Worm (Caenorhabditis elegans): ENCODE results near the gene C15H11.11.

The C15H11.11 gene

DNA sequence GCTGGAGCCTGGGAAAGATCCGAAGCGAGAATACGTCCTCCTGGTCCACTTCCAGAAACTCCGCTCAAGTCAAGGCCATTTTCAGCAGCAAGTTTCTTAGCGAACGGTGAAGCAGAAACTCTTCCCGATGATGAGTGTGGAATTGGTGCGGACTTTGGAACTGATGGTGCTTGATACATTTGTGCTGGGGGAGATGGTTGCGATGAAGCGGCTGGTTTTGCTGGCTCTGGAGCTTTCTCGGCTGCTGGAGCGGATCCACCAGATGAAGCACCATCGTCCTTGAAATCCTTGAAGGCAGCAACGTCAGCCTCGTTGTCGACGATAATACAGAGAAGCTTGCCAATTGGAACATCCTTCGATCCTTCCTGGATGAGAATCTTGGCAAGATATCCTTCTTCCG lies 31.2 kb downstream of the C15H11.11 start:
- TF ChIP-seq ceh-82 (tag; optimal IDR thresholded peaks at IDR 0.05) (no peak), dmd-9 (GFP tag; IDR thresholded peaks at IDR 0.05) (no peak), lin-29 (GFP tag; IDR thresholded peaks at IDR 0.05) (no peak), set-16 (GFP tag; IDR thresholded peaks at IDR 0.05) (peak; percentile 51), lin-1 (GFP tag; IDR thresholded peaks at IDR 0.05) (no peak), unc-130 (GFP tag; optimal IDR thresholded peaks at IDR 0.05) (no peak), nhr-25 (tag; optimal IDR thresholded peaks at IDR 0.05; ENCODE audit: borderline replicate concordance, insufficient read depth) (no peak)

DNA sequence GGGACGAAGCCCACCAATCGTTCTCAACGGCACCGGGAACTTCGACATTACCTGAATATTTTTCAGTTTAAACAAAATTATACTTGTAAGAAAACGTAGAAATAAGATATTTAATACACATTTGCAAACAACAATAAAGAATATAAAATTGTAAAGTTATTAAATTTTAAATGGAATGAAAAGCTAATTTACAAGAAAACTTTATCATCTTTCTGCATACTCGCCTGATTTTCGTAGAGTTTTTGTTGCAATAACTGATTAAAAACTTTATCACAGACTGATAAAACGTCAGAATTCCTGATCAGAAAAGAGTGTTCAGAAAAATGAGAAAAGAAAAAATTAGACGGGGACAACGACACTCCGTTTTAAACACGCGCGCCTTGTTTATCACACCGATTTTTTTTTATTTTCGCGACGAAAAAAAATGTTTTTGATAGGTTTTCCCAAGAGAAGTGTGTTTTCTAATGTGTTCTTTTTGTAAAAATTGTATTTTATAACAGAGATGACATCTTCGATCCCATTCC lies 32.0 kb downstream of the C15H11.11 start, which contains the start of the genes dlat-1 and fntb-1:
dlat-1 (minus strand) TSS at position 51 of the 524 bp plus-strand sequence.
fntb-1 (plus strand) TSS at position 412 of the 524 bp plus-strand sequence.
- TF ChIP-seq zfp-2 (tag; optimal IDR thresholded peaks at IDR 0.05), result no peak
- peak; percentile 19 for TF ChIP-seq mes-2 (tag; optimal IDR thresholded peaks at IDR 0.05; ENCODE audit: poor library complexity, severe bottlenecking)
- peak; percentile 48 for TF ChIP-seq nhr-6 (tag; optimal IDR thresholded peaks at IDR 0.05)
- TF ChIP-seq ztf-7 (tag; optimal IDR thresholded peaks at IDR 0.05), result no peak
- TF ChIP-seq nhr-28 (tag; optimal IDR thresholded peaks at IDR 0.05), result peak; percentile 68
- TF ChIP-seq zip-11 (GFP tag; IDR thresholded peaks at IDR 0.05), result no peak
- no peak for TF ChIP-seq sdz-12 (GFP tag; optimal IDR thresholded peaks at IDR 0.05)
- no peak for TF ChIP-seq duxl-1 (tag; optimal IDR thresholded peaks at IDR 0.05; ENCODE audit: poor library complexity)
- no peak for TF ChIP-seq saeg-2 (GFP tag; IDR thresholded peaks at IDR 0.05)
- TF ChIP-seq ces-1 (GFP tag; optimal IDR thresholded peaks at IDR 0.05), result no peak
- TF ChIP-seq F37D6.2 (tag; optimal IDR thresholded peaks at IDR 0.05), result no peak
- TF ChIP-seq dmd-6 (GFP tag; IDR thresholded peaks at IDR 0.05), result peak; percentile 56
- TF ChIP-seq T20F7.1 (GFP tag; optimal IDR thresholded peaks at IDR 0.05), result peak; percentile 95
- no peak for TF ChIP-seq daf-12 (tag; optimal IDR thresholded peaks at IDR 0.05)
- no peak for TF ChIP-seq pha-4 (GFP tag; IDR thresholded peaks at IDR 0.05)
- no peak for TF ChIP-seq pha-4 (tag; optimal IDR thresholded peaks at IDR 0.05)
- TF ChIP-seq lin-38 (GFP tag; IDR thresholded peaks at IDR 0.05), result no peak
- no peak for TF ChIP-seq lin-29 (GFP tag; IDR thresholded peaks at IDR 0.05)
- peak; percentile 74 for TF ChIP-seq pqm-1 (tag; optimal IDR thresholded peaks at IDR 0.05)
- TF ChIP-seq daf-16 (GFP tag; optimal IDR thresholded peaks at IDR 0.05), result no peak
- peak; percentile 23 for TF ChIP-seq daf-16 (tag; optimal IDR thresholded peaks at IDR 0.05)
- TF ChIP-seq set-16 (GFP tag; IDR thresholded peaks at IDR 0.05), result no peak
- TF ChIP-seq F10B5.3 (tag; optimal IDR thresholded peaks at IDR 0.05), result no peak
- no peak for TF ChIP-seq ZK546.5 (tag; optimal IDR thresholded peaks at IDR 0.05)
- peak; percentile 24 for TF ChIP-seq dve-1 (tag; optimal IDR thresholded peaks at IDR 0.05; ENCODE audit: insufficient read depth)
- peak; percentile 44 for TF ChIP-seq hlh-11 (tag; optimal IDR thresholded peaks at IDR 0.05)
- no peak for TF ChIP-seq egl-27 (tag; optimal IDR thresholded peaks at IDR 0.05)
- no peak for TF ChIP-seq hlh-30 (tag; optimal IDR thresholded peaks at IDR 0.05; ENCODE audit: insufficient read depth)

DNA sequence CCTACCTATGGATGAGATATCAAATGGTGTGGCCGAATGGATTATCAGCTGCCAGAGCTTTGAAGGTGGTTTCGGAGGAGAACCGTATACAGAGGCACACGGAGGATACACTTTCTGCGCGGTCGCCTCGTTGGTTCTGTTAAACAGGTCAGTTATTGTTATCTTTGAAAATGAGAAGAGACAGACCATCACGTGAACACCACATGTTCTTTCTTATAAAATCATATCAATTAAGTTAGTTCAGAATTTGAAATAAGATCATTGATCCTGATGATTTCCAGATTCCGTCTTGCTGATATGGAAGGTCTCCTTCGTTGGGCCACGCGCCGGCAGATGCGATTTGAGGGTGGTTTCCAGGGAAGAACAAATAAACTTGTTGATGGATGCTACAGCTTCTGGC lies 33.4 kb downstream of the C15H11.11 start:
- TF ChIP-seq nhr-28 (tag; optimal IDR thresholded peaks at IDR 0.05), result peak; percentile 37
- TF ChIP-seq aly-2 (tag; optimal IDR thresholded peaks at IDR 0.05), result no peak
- TF ChIP-seq dmd-8 (GFP tag; IDR thresholded peaks at IDR 0.05), result no peak
- TF ChIP-seq zip-11 (GFP tag; IDR thresholded peaks at IDR 0.05), result no peak
- no peak for TF ChIP-seq spr-1 (tag; optimal IDR thresholded peaks at IDR 0.05)
- TF ChIP-seq mxl-2 (GFP tag; conservative IDR thresholded peaks at IDR 0.05), result peak; percentile 63; the same call in 1 of the 2 replicates
- no peak for TF ChIP-seq cey-2 (tag; optimal IDR thresholded peaks at IDR 0.05; ENCODE audit: borderline replicate concordance, insufficient read depth)
- peak; percentile 58 for TF ChIP-seq hlh-30 (tag; optimal IDR thresholded peaks at IDR 0.05; ENCODE audit: insufficient read depth)
- no peak for TF ChIP-seq tra-1 (GFP tag; IDR thresholded peaks at IDR 0.05)
- no peak for TF ChIP-seq D1046.2 (GFP tag; IDR thresholded peaks at IDR 0.05)
- TF ChIP-seq F49E8.2 (tag; optimal IDR thresholded peaks at IDR 0.05; ENCODE audit: borderline replicate concordance), result no peak
- TF ChIP-seq rbr-2 (tag; optimal IDR thresholded peaks at IDR 0.05), result no peak
- TF ChIP-seq snpc-4 (tag; optimal IDR thresholded peaks at IDR 0.05), result no peak
- TF ChIP-seq mxl-3 (GFP tag; optimal IDR thresholded peaks at IDR 0.05), result peak; percentile 38
- TF ChIP-seq Y5F2A.4 (GFP tag; optimal IDR thresholded peaks at IDR 0.05), result no peak
- no peak for TF ChIP-seq mep-1 (tag; optimal IDR thresholded peaks at IDR 0.05)
- no peak for TF ChIP-seq ceh-28 (tag; optimal IDR thresholded peaks at IDR 0.05)
- TF ChIP-seq set-16 (GFP tag; IDR thresholded peaks at IDR 0.05), result no peak
- TF ChIP-seq attf-4 (tag; optimal IDR thresholded peaks at IDR 0.05), result no peak
- TF ChIP-seq T20F7.1 (GFP tag; optimal IDR thresholded peaks at IDR 0.05), result no peak

Measured in whole organism, L4 larva.